Worm (Caenorhabditis elegans) whole organism, midembryonic: ENCODE data around the gene cyp-35A3.

Experiments used
- T22C8.4 ChIP-seq: fragments of 200-800 bp; sonication (Bioruptor generic); IDR thresholded peaks from 2 replicates; pipeline ENCODE4 v1.3.6; 2022; ENCODE audit warnings: missing genetic modification characterization, missing compliant biosample characterization
- flt-1 ChIP-seq: fragments of 200-800 bp; sonication (Bioruptor generic); IDR thresholded peaks from 2 replicates; pipeline ENCODE4 v1.3.6; 2022; ENCODE audit warnings: missing genetic modification characterization, missing compliant biosample characterization
- klf-2 ChIP-seq: fragments of 200-800 bp; sonication (Bioruptor generic); conservative IDR thresholded peaks from 2 replicates; pipeline ENCODE4 v1.3.6; 2022; ENCODE audit warnings: missing genetic modification reagents, missing genetic modification characterization, missing compliant biosample characterization
- med-1 ChIP-seq: sonication (generic microtip); optimal IDR thresholded peaks from 2 replicates; lab custom pipeline; 2017; ENCODE audit warnings: missing genetic modification characterization, mild to moderate bottlenecking, missing compliant biosample characterization, antibody characterized with exemption, missing genetic modification reagents; ENCODE audit not compliant: insufficient read depth
- ref-1 ChIP-seq: fragments of 200-800 bp; sonication (Bioruptor generic); conservative IDR thresholded peaks from 2 replicates; pipeline ENCODE4 v1.3.6; 2022; ENCODE audit warnings: missing genetic modification reagents, missing genetic modification characterization, missing compliant biosample characterization
- ztf-29 ChIP-seq: fragments of 200-800 bp; sonication (Bioruptor generic); IDR thresholded peaks from 2 replicates; pipeline ENCODE4 v1.3.6; 2022; ENCODE audit warnings: missing genetic modification reagents, missing genetic modification characterization, missing compliant biosample characterization

ce11 chrV:3992334-3992733, 30.1 kb upstream of the cyp-35A3 start:
- TF ChIP-seq ztf-29 (GFP tag; lab: Robert Waterston, UW) = no peak
- no peak for TF ChIP-seq T22C8.4 (GFP tag; lab: Robert Waterston, UW)
- TF ChIP-seq flt-1 (GFP tag; lab: Robert Waterston, UW) = no peak
- TF ChIP-seq med-1 (GFP tag; lab: Kevin White, UChicago) = no peak
- no peak for TF ChIP-seq klf-2 (GFP tag; lab: Robert Waterston, UW)
- no peak for TF ChIP-seq ref-1
